Fruit fly (Drosophila melanogaster): ENCODE results near the gene sgg.
A peak's percentile ranks its signal among the peaks of the same experiment; 100 is the strongest.

sgg gene

DNA sequence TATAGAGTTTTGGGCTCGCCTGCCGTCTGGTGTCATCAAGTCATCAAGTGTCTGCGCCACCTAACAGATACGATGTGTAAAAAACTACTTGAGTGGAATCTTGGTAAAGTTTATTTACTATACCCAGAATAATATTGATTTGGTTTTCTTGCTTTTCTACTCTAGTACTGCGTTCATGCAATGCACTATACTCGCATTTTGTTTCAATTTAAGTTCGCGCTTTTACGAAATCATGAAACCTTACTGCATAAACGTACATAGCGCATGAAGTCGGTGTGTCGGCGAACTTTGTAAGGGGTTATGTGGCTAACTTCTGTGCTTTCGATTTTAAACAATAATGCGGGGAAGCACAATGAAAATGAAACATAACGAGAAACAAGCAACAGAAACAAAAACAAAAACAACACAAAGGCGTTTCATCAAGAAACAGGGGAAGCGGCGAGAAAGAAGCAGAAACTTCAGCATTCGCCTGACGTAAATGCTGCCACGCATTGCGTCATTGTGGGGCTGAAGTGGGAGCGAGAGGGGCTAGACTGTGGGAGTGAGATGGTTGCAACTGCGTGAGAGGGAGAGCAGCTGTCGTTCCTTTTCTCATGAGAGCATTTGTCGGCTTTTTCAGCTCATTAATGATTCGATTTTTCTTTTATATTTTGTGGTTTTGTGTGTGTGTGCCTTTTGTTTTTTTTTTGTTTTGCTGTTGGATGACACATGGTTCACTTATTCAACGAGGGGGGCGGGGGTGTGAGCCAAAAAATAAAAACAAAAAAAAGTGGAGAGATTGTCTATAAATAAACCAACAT, 18.6 kb downstream of the sgg start (continued):
- TF ChIP-seq wdn (GFP tag; IDR thresholded peaks at IDR 0.05): no peak
- TF ChIP-seq CG17359 (tag; optimal IDR thresholded peaks at IDR 0.05): no peak
- no peak for TF ChIP-seq lmd (GFP tag; IDR thresholded peaks at IDR 0.05)
- TF ChIP-seq exex (tag; optimal IDR thresholded peaks at IDR 0.05): no peak
- no peak for TF ChIP-seq ash1 (GFP tag; optimal IDR thresholded peaks at IDR 0.05)
- TF ChIP-seq al (GFP tag; IDR thresholded peaks at IDR 0.05): no peak
- no peak for TF ChIP-seq h (optimal IDR thresholded peaks at IDR 0.05)
- TF ChIP-seq eve (GFP tag; optimal IDR thresholded peaks at IDR 0.05): peak in 1 of 2 experiments; percentile 52
- TF ChIP-seq Deaf1 (tag; optimal IDR thresholded peaks at IDR 0.05): peak; percentile 22
- TF ChIP-seq sens (GFP tag): peak; percentile 24
- TF ChIP-seq zf30C (GFP tag; optimal IDR thresholded peaks at IDR 0.05): no peak
- no peak for TF ChIP-seq CG7963 (GFP tag; IDR thresholded peaks at IDR 0.05; ENCODE audit: partially characterized antibody)
- no peak for TF ChIP-seq CG1233 (GFP tag; optimal IDR thresholded peaks at IDR 0.05)
- TF ChIP-seq CG8478 (optimal IDR thresholded peaks at IDR 0.05): peak; percentile 54
- no peak for TF ChIP-seq en (GFP tag; optimal IDR thresholded peaks at IDR 0.05)
- no peak for TF ChIP-seq CG10431 (GFP tag; optimal IDR thresholded peaks at IDR 0.05)
- no peak for TF ChIP-seq TFAM (GFP tag; optimal IDR thresholded peaks at IDR 0.05)
- no peak for TF ChIP-seq CG12155 (GFP tag; optimal IDR thresholded peaks at IDR 0.05)
- no peak for TF ChIP-seq CG1647 (GFP tag; optimal IDR thresholded peaks at IDR 0.05)
- TF ChIP-seq ttk (GFP tag; IDR thresholded peaks at IDR 0.05): no peak
- TF ChIP-seq MTF-1 (GFP tag; optimal IDR thresholded peaks at IDR 0.05; ENCODE audit: borderline replicate concordance): no peak
- no peak for TF ChIP-seq Asciz (GFP tag; optimal IDR thresholded peaks at IDR 0.05)
- TF ChIP-seq Atf-2 (GFP tag; optimal IDR thresholded peaks at IDR 0.05): no peak
- no peak for TF ChIP-seq CG1529 (GFP tag; optimal IDR thresholded peaks at IDR 0.05)
- TF ChIP-seq HLHmδ (GFP tag; optimal IDR thresholded peaks at IDR 0.05): peak; percentile 19
- TF ChIP-seq CG30431 (GFP tag; optimal IDR thresholded peaks at IDR 0.05): no peak
- no peak; the same call in 1 of the 2 replicates for TF ChIP-seq Xrp1 (GFP tag; IDR thresholded peaks at IDR 0.05)
- TF ChIP-seq CG11247 (GFP tag; IDR thresholded peaks at IDR 0.05): no peak
- TF ChIP-seq zfh2 (GFP tag; optimal IDR thresholded peaks at IDR 0.05): no peak
- TF ChIP-seq CG11696 (GFP tag; IDR thresholded peaks at IDR 0.05): no peak
- no peak for TF ChIP-seq CG14441 (GFP tag; IDR thresholded peaks at IDR 0.05)
- no peak for TF ChIP-seq bsh (GFP tag; optimal IDR thresholded peaks at IDR 0.05)
- no peak for TF ChIP-seq CG6683 (GFP tag; optimal IDR thresholded peaks at IDR 0.05)
- no peak for TF ChIP-seq pnt (GFP tag; optimal IDR thresholded peaks at IDR 0.05)
- TF ChIP-seq Mad (GFP tag; optimal IDR thresholded peaks at IDR 0.05): no peak
- peak; percentile 46 for TF ChIP-seq cg (GFP tag; optimal IDR thresholded peaks at IDR 0.05)
- no peak for TF ChIP-seq CG6765 (GFP tag; optimal IDR thresholded peaks at IDR 0.05)
- TF ChIP-seq sug (tag; optimal IDR thresholded peaks at IDR 0.05): no peak
- no peak for TF ChIP-seq CG17186 (GFP tag; optimal IDR thresholded peaks at IDR 0.05)
- no peak for TF ChIP-seq peb (GFP tag; IDR thresholded peaks at IDR 0.05)
- no peak for TF ChIP-seq CG6813 (GFP tag; optimal IDR thresholded peaks at IDR 0.05)
- TF ChIP-seq sd (tag; optimal IDR thresholded peaks at IDR 0.05): peak; percentile 95
- no peak for TF ChIP-seq CG6854 (GFP tag; optimal IDR thresholded peaks at IDR 0.05)
- no peak for TF ChIP-seq CG9797 (GFP tag; optimal IDR thresholded peaks at IDR 0.05)
- TF ChIP-seq Bdp1 (GFP tag; optimal IDR thresholded peaks at IDR 0.05): no peak
- no peak for TF ChIP-seq Jarid2 (GFP tag; optimal IDR thresholded peaks at IDR 0.05)
- TF ChIP-seq klu (GFP tag; IDR thresholded peaks at IDR 0.05): no peak
- TF ChIP-seq CG12299 (tag; optimal IDR thresholded peaks at IDR 0.05): no peak
- peak; percentile 73; the same call in 1 of the 2 replicates for TF ChIP-seq crol (GFP tag; IDR thresholded peaks at IDR 0.05)
- no peak for TF ChIP-seq CG8290 (GFP tag; optimal IDR thresholded peaks at IDR 0.05)
- peak in 1 of 2 experiments; percentile 18 for TF ChIP-seq CG8290 (tag; optimal IDR thresholded peaks at IDR 0.05)

Measured in whole organism, embryonic.